Worm (Caenorhabditis elegans): ENCODE data around the gene F21C10.1.

DNA sequence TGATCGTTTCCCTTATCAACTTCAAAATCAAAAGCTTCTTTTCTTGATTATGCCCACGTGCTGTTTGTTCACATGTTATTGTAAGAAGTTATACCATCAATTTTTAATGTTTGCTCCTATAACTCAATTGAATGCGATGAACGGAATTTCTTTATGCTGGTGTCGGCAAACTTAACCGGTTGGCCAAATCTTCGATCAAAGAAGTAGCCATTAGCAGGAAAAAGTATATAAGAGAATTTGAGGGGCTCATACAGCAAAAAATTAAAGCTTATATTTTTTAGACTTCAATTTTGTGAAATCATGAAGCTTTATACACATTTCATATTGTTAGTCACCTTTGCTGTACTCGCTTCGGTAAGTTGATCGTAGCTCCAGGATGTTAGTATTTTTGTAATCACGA is 41.6 kb downstream of the F21C10.1 start, which contains the start of gene pqn-16:
- TF ChIP-seq nhr-237 (tag; optimal IDR thresholded peaks at IDR 0.05), result no peak
- TF ChIP-seq nhr-28 (tag; optimal IDR thresholded peaks at IDR 0.05), result no peak
- TF ChIP-seq nhr-11 (tag; optimal IDR thresholded peaks at IDR 0.05), result no peak
- no peak for TF ChIP-seq ama-1 (optimal IDR thresholded peaks at IDR 0.05)

Measured in whole organism, L3 larva.